Fruit fly (Drosophila melanogaster): Measurements from ENCODE around the gene CG46468.

CG46468 gene

DNA sequence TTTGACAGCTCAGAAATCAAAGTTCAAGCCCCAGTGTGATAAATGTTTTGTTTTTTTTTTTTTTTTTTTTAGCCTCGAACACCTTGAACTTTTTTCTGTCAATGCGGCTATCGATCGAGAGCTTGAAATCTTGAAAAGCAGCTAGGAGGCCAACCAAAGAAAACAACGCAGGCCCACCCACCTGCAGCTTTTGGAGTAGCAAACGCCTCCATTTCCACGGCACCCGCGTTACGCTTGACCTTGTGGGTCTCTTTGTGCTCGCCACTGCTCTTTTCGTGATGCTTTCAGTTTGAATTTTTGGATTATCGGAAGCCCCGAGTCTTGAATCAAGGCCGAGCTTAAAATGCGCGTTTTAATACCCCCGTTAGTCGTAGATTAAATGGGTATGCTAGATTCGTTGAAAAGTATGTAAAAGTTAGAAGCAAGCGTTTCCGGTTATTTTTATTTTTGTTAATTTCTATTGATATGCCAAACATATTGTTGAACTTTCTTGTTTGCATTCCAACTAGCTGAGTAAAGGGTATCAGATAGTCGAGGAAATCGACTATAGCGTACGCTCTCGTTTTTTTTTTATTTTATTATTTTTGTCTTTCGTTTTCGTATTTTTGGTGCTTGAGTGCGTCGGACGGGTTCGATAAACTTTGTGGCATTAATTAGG is 62.3 kb downstream of the CG46468 start (continued):
- TF ChIP-seq CG3163 (GFP tag; optimal IDR thresholded peaks at IDR 0.05) (peak; percentile 8), chm (GFP tag; IDR thresholded peaks at IDR 0.05) (peak; percentile 67; the same call in 1 of the 2 replicates), Hr78 (GFP tag; optimal IDR thresholded peaks at IDR 0.05) (peak in 1 of 2 experiments; percentile 53), repo (GFP tag; optimal IDR thresholded peaks at IDR 0.05) (no peak), gfzf (GFP tag; optimal IDR thresholded peaks at IDR 0.05) (no peak), tx (GFP tag; optimal IDR thresholded peaks at IDR 0.05) (no peak), CG13775 (GFP tag; optimal IDR thresholded peaks at IDR 0.05) (peak; percentile 12), C15 (GFP tag; IDR thresholded peaks at IDR 0.05) (0 out of 3 replicates have a peak, but pooled peaks have one; percentile 40), sima (GFP tag; optimal IDR thresholded peaks at IDR 0.05) (no peak), Xbp1 (GFP tag; optimal IDR thresholded peaks at IDR 0.05) (peak; percentile 81), cato (GFP tag; optimal IDR thresholded peaks at IDR 0.05; ENCODE audit: borderline replicate concordance) (peak; percentile 23), CG11085 (GFP tag; IDR thresholded peaks at IDR 0.05) (no peak), fd3F (GFP tag; optimal IDR thresholded peaks at IDR 0.05) (peak; percentile 66), CG12769 (tag; optimal IDR thresholded peaks at IDR 0.05) (no peak), sim (GFP tag; IDR thresholded peaks at IDR 0.05) (0 out of 2 replicates have a peak, but pooled peaks have one; percentile 29), odd (GFP tag; optimal IDR thresholded peaks at IDR 0.05) (peak; percentile 68), CG12744 (GFP tag; optimal IDR thresholded peaks at IDR 0.05) (no peak), CG13894 (tag; optimal IDR thresholded peaks at IDR 0.05) (no peak), CG30403 (GFP tag; optimal IDR thresholded peaks at IDR 0.05) (peak; percentile 82), CG9932 (GFP tag; IDR thresholded peaks at IDR 0.05) (peak; percentile 56), chinmo (GFP tag; IDR thresholded peaks at IDR 0.05; ENCODE audit: partially characterized antibody) (peak; percentile 86; the same call in 2 of the 4 replicates), ro (GFP tag; IDR thresholded peaks at IDR 0.05) (0 out of 2 replicates have a peak, but pooled peaks have one; percentile 23), CG7372 (GFP tag; IDR thresholded peaks at IDR 0.05) (peak; percentile 70), Dad (GFP tag; optimal IDR thresholded peaks at IDR 0.05) (no peak), CG4360 (GFP tag; IDR thresholded peaks at IDR 0.05) (0 out of 2 replicates have a peak, but pooled peaks have one; percentile 39), CG7786 (GFP tag; optimal IDR thresholded peaks at IDR 0.05) (no peak), Ptx1 (GFP tag; IDR thresholded peaks at IDR 0.05) (peak; percentile 84), bcd (GFP tag; optimal IDR thresholded peaks at IDR 0.05) (peak; percentile 31), CG30020 (tag; optimal IDR thresholded peaks at IDR 0.05) (no peak), CG9817 (tag; optimal IDR thresholded peaks at IDR 0.05) (peak; percentile 64), CG14710 (tag; optimal IDR thresholded peaks at IDR 0.05) (no peak), slbo (GFP tag; IDR thresholded peaks at IDR 0.05) (peak; percentile 83), CG17612 (GFP tag; IDR thresholded peaks at IDR 0.05) (peak; percentile 46; the same call in 1 of the 2 replicates), CG7745 (tag; optimal IDR thresholded peaks at IDR 0.05) (no peak), Lhr (GFP tag; optimal IDR thresholded peaks at IDR 0.05) (no peak), HmgZ (tag; optimal IDR thresholded peaks at IDR 0.05) (peak; percentile 32), sqz (GFP tag; optimal IDR thresholded peaks at IDR 0.05) (peak; percentile 70), CG10147 (GFP tag; optimal IDR thresholded peaks at IDR 0.05) (no peak), seq (GFP tag; IDR thresholded peaks at IDR 0.05) (peak; percentile 83), CG14965 (GFP tag; optimal IDR thresholded peaks at IDR 0.05; ENCODE audit: borderline replicate concordance) (no peak), rib (GFP tag; IDR thresholded peaks at IDR 0.05) (0 out of 2 replicates have a peak, but pooled peaks have one; percentile 32), CG12071 (GFP tag; optimal IDR thresholded peaks at IDR 0.05) (no peak), peb (GFP tag; IDR thresholded peaks at IDR 0.05) (peak; percentile 33; the same call in 1 of the 2 replicates), CG15011 (GFP tag; optimal IDR thresholded peaks at IDR 0.05) (no peak), Hand (GFP tag; optimal IDR thresholded peaks at IDR 0.05) (no peak), en (GFP tag; optimal IDR thresholded peaks at IDR 0.05) (no peak), her (GFP tag; optimal IDR thresholded peaks at IDR 0.05) (no peak), Atf3 (GFP tag; optimal IDR thresholded peaks at IDR 0.05) (no peak), B-H2 (GFP tag; optimal IDR thresholded peaks at IDR 0.05) (no peak)
